Worm (Caenorhabditis elegans) whole organism, L4 larva: ENCODE results near the gene unc-39.

Experiments
- F10B5.3 ChIP-seq: sonication (generic microtip); optimal IDR thresholded peaks from 2 replicates; lab custom pipeline; 2016; ENCODE audit warnings: mild to moderate bottlenecking, missing genetic modification characterization, missing compliant biosample characterization
- R02D3.7 ChIP-seq: fragments of 150-350 bp; sonication (generic microtip); optimal IDR thresholded peaks from 3 replicates; lab custom pipeline; 2014; ENCODE audit warnings: missing biosample characterization, missing genetic modification characterization
- attf-4 ChIP-seq: sonication (generic microtip); optimal IDR thresholded peaks from 3 replicates; lab custom pipeline; 2017; ENCODE audit warnings: missing biosample characterization, missing genetic modification characterization
- daf-19 ChIP-seq: fragments of 200-800 bp; sonication (Bioruptor generic); conservative IDR thresholded peaks from 2 replicates; pipeline ENCODE4 v1.3.6; 2022; ENCODE audit warnings: missing genetic modification characterization, missing compliant biosample characterization
- daf-8 ChIP-seq: fragments of 200-800 bp; sonication (Bioruptor generic); IDR thresholded peaks from 2 replicates; pipeline ENCODE4 v1.3.6; 2022; ENCODE audit warnings: missing genetic modification characterization, missing compliant biosample characterization
- dpl-1 ChIP-seq: fragments of 150-350 bp; optimal IDR thresholded peaks from 2 replicates; lab custom pipeline; 2014; ENCODE audit warnings: missing biosample characterization, missing genetic modification reagents, missing genetic modification characterization
- lin-13 ChIP-seq: fragments of 150-350 bp; optimal IDR thresholded peaks from 2 replicates; lab custom pipeline; 2014; ENCODE audit warnings: missing biosample characterization, missing genetic modification reagents, missing genetic modification characterization
- lir-3 ChIP-seq: sonication (generic microtip); optimal IDR thresholded peaks from 2 replicates; lab custom pipeline; 2016; ENCODE audit warnings: mild to moderate bottlenecking, missing genetic modification characterization, missing compliant biosample characterization
- madf-5 ChIP-seq, 2 experiments: fragments of 200-800 bp; sonication (Bioruptor generic); IDR thresholded peaks; 2 replicates each; pipeline ENCODE4 v1.3.6; 2022; ENCODE audit warnings: missing compliant biosample characterization in 2 of 2, missing genetic modification characterization in 2 of 2
- spr-3 ChIP-seq: fragments of 200-800 bp; sonication (Bioruptor generic); optimal IDR thresholded peaks from 2 replicates; lab custom pipeline; 2018; ENCODE audit warnings: mild to moderate bottlenecking, missing genetic modification characterization, missing compliant biosample characterization
- unc-62 ChIP-seq, 3 experiments: fragments of 150-350 bp in 1 of 3; sonication (generic microtip); optimal IDR thresholded peaks in 2 of 3; peaks in 1 of 3; 1 replicate in 1 of 3; 2 replicates in 2 of 3; lab custom pipeline; 2014 to 2017; ENCODE audit warnings: missing biosample characterization in 3 of 3, missing genetic modification characterization in 3 of 3, missing genetic modification reagents in 3 of 3, missing genotype in 1 of 3

ce11 chrV:14352032-14352431, 20.8 kb upstream of the unc-39 start:
- TF ChIP-seq lir-3 (tag; lab: Kevin White, UChicago) (no peak), unc-62 (GFP tag; optimal IDR thresholded peaks at IDR 0.05 in 1 of 2; lab: Kevin White, UChicago) (no peak), unc-62 (tag; optimal IDR thresholded peaks at IDR 0.05; lab: Kevin White, UChicago) (no peak), spr-3 (GFP tag; lab: Kevin White, UChicago) (no peak), daf-8 (GFP tag; lab: Robert Waterston, UW) (no peak), daf-19 (no peak), attf-4 (tag; lab: Kevin White, UChicago) (no peak), dpl-1 (GFP tag; lab: Kevin White, UChicago) (no peak), lin-13 (no peak), madf-5 (GFP tag; IDR thresholded peaks at IDR 0.05; lab: Robert Waterston, UW) (no peak; a peak in 1 of 4 replicates), F10B5.3 (tag; lab: Kevin White, UChicago) (no peak), R02D3.7 (no peak)
